Fruit fly (Drosophila melanogaster) Kc167 (cell line): ENCODE results near the gene Sec24CD.

ENCODE experiments used
- Myc ChIP-seq: fragments of >200 bp; optimal IDR thresholded peaks from 2 replicates; lab custom pipeline; 2017; ENCODE audit warnings: missing external identifiers
- Sin3A ChIP-seq: fragments of >200 bp; optimal IDR thresholded peaks from 2 replicates; lab custom pipeline; 2018; ENCODE audit warnings: missing external identifiers
- insv ChIP-seq: fragments of >200 bp; optimal IDR thresholded peaks from 3 replicates; lab custom pipeline; 2018; ENCODE audit warnings: missing external identifiers
- psq ChIP-seq: fragments of >200 bp; optimal IDR thresholded peaks from 2 replicates; lab custom pipeline; 2017; ENCODE audit warnings: missing external identifiers

dm6 chr2L:2182735-2183340 is 53.8 kb downstream of the Sec24CD start:
- TF ChIP-seq psq (lab: Kevin White, UChicago) (no peak), Sin3A (lab: Kevin White, UChicago) (no peak), insv (lab: Kevin White, UChicago) (no peak), Myc (lab: Kevin White, UChicago) (no peak)
